Fruit fly (Drosophila melanogaster) Kc167 (cell line): ENCODE data around the gene CG6154.

Experiments
- Myc ChIP-seq: fragments of >200 bp; optimal IDR thresholded peaks from 2 replicates; lab custom pipeline; 2017; ENCODE audit warnings: missing external identifiers
- Sin3A ChIP-seq: fragments of >200 bp; optimal IDR thresholded peaks from 2 replicates; lab custom pipeline; 2018; ENCODE audit warnings: missing external identifiers
- insv ChIP-seq: fragments of >200 bp; optimal IDR thresholded peaks from 3 replicates; lab custom pipeline; 2018; ENCODE audit warnings: missing external identifiers

dm6 chr3R:26258955-26259354 lies 3.5 kb upstream of the CG6154 start:
- TF ChIP-seq Sin3A (lab: Kevin White, UChicago) (no peak), insv (no peak), Myc (lab: Kevin White, UChicago) (no peak)
